Fruit fly (Drosophila melanogaster) whole organism, prepupa: ENCODE measurements around the gene CG14006.
A peak's percentile ranks its signal among the peaks of the same experiment; 100 is the strongest.

Experiments used
- Blimp-1 ChIP-seq: fragments of 200-800 bp; sonication (Bioruptor generic); optimal IDR thresholded peaks from 3 replicates; lab custom pipeline; 2017; ENCODE audit warnings: missing biosample characterization, missing genetic modification characterization, mild to moderate bottlenecking, moderate library complexity, missing genetic modification reagents
- CG10631 ChIP-seq: fragments of 200-800 bp; sonication (Bioruptor generic); optimal IDR thresholded peaks from 2 replicates; lab custom pipeline; 2016; ENCODE audit warnings: missing biosample characterization, missing genetic modification characterization
- CG10669 ChIP-seq: fragments of 200-800 bp; sonication (Bioruptor generic); optimal IDR thresholded peaks from 3 replicates; lab custom pipeline; 2018; ENCODE audit warnings: missing biosample characterization, mild to moderate bottlenecking, missing genetic modification characterization, moderate library complexity
- CG11294 ChIP-seq: fragments of 200-800 bp; sonication (Bioruptor generic); IDR thresholded peaks from 2 replicates; pipeline ENCODE4 v1.3.6; 2022; ENCODE audit warnings: missing biosample characterization, missing genetic modification characterization
- CG11902 ChIP-seq: fragments of 200-800 bp; sonication (Bioruptor generic); optimal IDR thresholded peaks from 3 replicates; lab custom pipeline; 2016; ENCODE audit warnings: missing biosample characterization, missing genetic modification characterization
- CG15336 ChIP-seq: fragments of 200-800 bp; sonication (Bioruptor generic); IDR thresholded peaks from 2 replicates; pipeline ENCODE4 v1.3.6; 2022; ENCODE audit warnings: missing biosample characterization, missing genetic modification characterization
- CG1621 ChIP-seq: fragments of 200-800 bp; sonication (Bioruptor generic); optimal IDR thresholded peaks from 3 replicates; lab custom pipeline; 2018; ENCODE audit warnings: missing biosample characterization, mild to moderate bottlenecking, missing genetic modification characterization
- CG31627 ChIP-seq: fragments of 200-800 bp; sonication (Bioruptor generic); optimal IDR thresholded peaks from 3 replicates; lab custom pipeline; 2016; ENCODE audit warnings: missing biosample characterization, missing genetic modification characterization
- CG32006 ChIP-seq: fragments of 200-800 bp; sonication (Bioruptor generic); optimal IDR thresholded peaks from 3 replicates; lab custom pipeline; 2017; ENCODE audit warnings: missing biosample characterization, mild to moderate bottlenecking, missing genetic modification characterization
- CG34406 ChIP-seq: fragments of 200-800 bp; sonication (Bioruptor generic); optimal IDR thresholded peaks from 3 replicates; lab custom pipeline; 2016; ENCODE audit warnings: missing biosample characterization, missing genetic modification characterization
- CG4318 ChIP-seq: fragments of 200-800 bp; sonication (Bioruptor generic); optimal IDR thresholded peaks from 3 replicates; lab custom pipeline; 2017; ENCODE audit warnings: missing biosample characterization, mild to moderate bottlenecking, missing genetic modification characterization
- CG6163 ChIP-seq: fragments of 200-800 bp; sonication (Bioruptor generic); IDR thresholded peaks from 3 replicates; pipeline ENCODE4 v1.3.6; 2022; ENCODE audit warnings: missing biosample characterization, missing genetic modification characterization
- CG6276 ChIP-seq: fragments of 200-800 bp; sonication (Bioruptor generic); optimal IDR thresholded peaks from 2 replicates; lab custom pipeline; 2017; ENCODE audit warnings: missing biosample characterization, mild to moderate bottlenecking, missing genetic modification characterization
- CG6792 ChIP-seq: fragments of 200-800 bp; sonication (Bioruptor generic); optimal IDR thresholded peaks from 3 replicates; lab custom pipeline; 2016; ENCODE audit warnings: missing biosample characterization, missing genetic modification characterization
- CG6854 ChIP-seq: fragments of 200-800 bp; sonication (Bioruptor generic); optimal IDR thresholded peaks from 2 replicates; lab custom pipeline; 2017; ENCODE audit warnings: missing biosample characterization, mild to moderate bottlenecking, missing genetic modification characterization
- CG7368 ChIP-seq: fragments of 200-800 bp; sonication (Bioruptor generic); optimal IDR thresholded peaks from 3 replicates; lab custom pipeline; 2016; ENCODE audit warnings: missing biosample characterization, missing genetic modification characterization
- CG8119 ChIP-seq: fragments of 200-800 bp; sonication (Bioruptor generic); IDR thresholded peaks from 3 replicates; pipeline ENCODE4 v1.3.6; 2022; ENCODE audit warnings: missing biosample characterization, missing genetic modification characterization
- CG8319 ChIP-seq: fragments of 200-800 bp; sonication (Bioruptor generic); optimal IDR thresholded peaks from 3 replicates; lab custom pipeline; 2016; ENCODE audit warnings: missing biosample characterization, missing genetic modification characterization
- CG9139 ChIP-seq: fragments of 200-800 bp; sonication (Bioruptor generic); optimal IDR thresholded peaks from 3 replicates; lab custom pipeline; 2017; ENCODE audit warnings: missing biosample characterization, mild to moderate bottlenecking, missing genetic modification characterization
- Eip75B ChIP-seq: fragments of 200-800 bp; sonication (Bioruptor generic); optimal IDR thresholded peaks from 3 replicates; lab custom pipeline; 2016; ENCODE audit warnings: missing biosample characterization, missing genetic modification characterization
- Eip78C ChIP-seq: fragments of 200-800 bp; sonication (Bioruptor generic); peaks from one replicate; lab custom pipeline; 2016; ENCODE audit warnings: missing biosample characterization, missing genetic modification characterization
- Ets21C ChIP-seq: fragments of 200-800 bp; sonication (Bioruptor generic); optimal IDR thresholded peaks from 3 replicates; lab custom pipeline; 2016; ENCODE audit warnings: missing biosample characterization, missing genetic modification characterization
- Ets96B ChIP-seq: fragments of 200-800 bp; optimal IDR thresholded peaks from 2 replicates; lab custom pipeline; 2019; ENCODE audit warnings: missing biosample characterization, mild to moderate bottlenecking, missing genetic modification characterization, moderate library complexity
- Gug ChIP-seq: fragments of 200-800 bp; sonication (Bioruptor generic); IDR thresholded peaks from 2 replicates; pipeline ENCODE4 v1.3.6; 2022; ENCODE audit warnings: missing biosample characterization, missing genetic modification characterization
- Hr38 ChIP-seq: sonication (Bioruptor generic); optimal IDR thresholded peaks from 2 replicates; lab custom pipeline; 2016; ENCODE audit warnings: missing biosample characterization, missing genetic modification characterization
- Hr39 ChIP-seq: fragments of 200-800 bp; sonication (Bioruptor generic); optimal IDR thresholded peaks from 2 replicates; lab custom pipeline; 2016; ENCODE audit warnings: missing biosample characterization, missing genetic modification characterization
- Hr4 ChIP-seq: fragments of 200-800 bp; sonication (Bioruptor generic); optimal IDR thresholded peaks from 3 replicates; lab custom pipeline; 2016; ENCODE audit warnings: missing biosample characterization, missing genetic modification characterization
- Met ChIP-seq: fragments of 200-800 bp; sonication (Bioruptor generic); optimal IDR thresholded peaks from 3 replicates; lab custom pipeline; 2016; ENCODE audit warnings: missing biosample characterization, missing genetic modification characterization
- OdsH ChIP-seq: fragments of 200-800 bp; sonication (Bioruptor generic); optimal IDR thresholded peaks from 3 replicates; lab custom pipeline; 2016; ENCODE audit warnings: missing biosample characterization, missing genetic modification characterization
- Smox ChIP-seq: fragments of 200-800 bp; sonication (Bioruptor generic); optimal IDR thresholded peaks from 3 replicates; lab custom pipeline; 2016; ENCODE audit warnings: missing biosample characterization, missing genetic modification characterization
- Sox102F ChIP-seq: fragments of 200-800 bp; sonication (Bioruptor generic); optimal IDR thresholded peaks from 2 replicates; lab custom pipeline; 2016; ENCODE audit warnings: missing biosample characterization, mild to moderate bottlenecking, missing genetic modification characterization
- Sox14 ChIP-seq: fragments of 200-800 bp; sonication (Bioruptor generic); optimal IDR thresholded peaks from 3 replicates; lab custom pipeline; 2016; ENCODE audit warnings: missing biosample characterization, missing genetic modification characterization
- Sox15 ChIP-seq: fragments of 200-800 bp; sonication (Bioruptor generic); optimal IDR thresholded peaks from 3 replicates; lab custom pipeline; 2016; ENCODE audit warnings: missing biosample characterization, missing genetic modification characterization
- achi ChIP-seq: fragments of 200-800 bp; sonication (Bioruptor generic); optimal IDR thresholded peaks from 3 replicates; lab custom pipeline; 2016; ENCODE audit warnings: missing biosample characterization, missing genetic modification characterization
- cyc ChIP-seq: fragments of 200-800 bp; sonication (Bioruptor generic); optimal IDR thresholded peaks from 3 replicates; lab custom pipeline; 2016; ENCODE audit warnings: missing biosample characterization, missing genetic modification characterization
- dac ChIP-seq: fragments of 200-800 bp; sonication (Bioruptor generic); optimal IDR thresholded peaks from 2 replicates; lab custom pipeline; 2017; ENCODE audit warnings: missing biosample characterization, mild to moderate bottlenecking, missing genetic modification characterization
- dsx ChIP-seq: fragments of 200-800 bp; optimal IDR thresholded peaks from 3 replicates; lab custom pipeline; 2019; ENCODE audit warnings: missing biosample characterization, mild to moderate bottlenecking, missing genetic modification characterization, moderate library complexity; ENCODE audit not compliant: poor library complexity, severe bottlenecking
- eg ChIP-seq: fragments of 200-800 bp; sonication (Bioruptor generic); IDR thresholded peaks from 3 replicates; pipeline ENCODE4 v1.3.6; 2022; ENCODE audit warnings: missing biosample characterization, missing genetic modification characterization
- esn ChIP-seq: fragments of 200-800 bp; sonication (Bioruptor generic); optimal IDR thresholded peaks from 2 replicates; lab custom pipeline; 2016; ENCODE audit warnings: missing biosample characterization, mild to moderate bottlenecking, missing genetic modification characterization, moderate library complexity
- fd85E ChIP-seq: fragments of 200-800 bp; sonication (Bioruptor generic); optimal IDR thresholded peaks from 3 replicates; lab custom pipeline; 2016; ENCODE audit warnings: missing biosample characterization, missing genetic modification characterization
- fkh ChIP-seq: fragments of 200-800 bp; sonication (Bioruptor generic); optimal IDR thresholded peaks from 3 replicates; lab custom pipeline; 2017; ENCODE audit warnings: missing biosample characterization, mild to moderate bottlenecking, missing genetic modification characterization, moderate library complexity
- lz ChIP-seq: fragments of 200-800 bp; sonication (Bioruptor generic); optimal IDR thresholded peaks from 3 replicates; lab custom pipeline; 2016; ENCODE audit warnings: missing biosample characterization, missing genetic modification characterization
- net ChIP-seq: fragments of 200-800 bp; sonication (Bioruptor generic); optimal IDR thresholded peaks from 3 replicates; lab custom pipeline; 2016; ENCODE audit warnings: missing biosample characterization, missing genetic modification characterization
- salr ChIP-seq, 2 experiments: fragments of 200-800 bp; sonication (Bioruptor generic); optimal IDR thresholded peaks; 3 replicates each; lab custom pipeline; 2016 to 2018; ENCODE audit warnings: missing biosample characterization in 2 of 2, missing genetic modification characterization in 2 of 2, mild to moderate bottlenecking in 1 of 2
- spab ChIP-seq: fragments of 200-800 bp; sonication (Bioruptor generic); optimal IDR thresholded peaks from 2 replicates; lab custom pipeline; 2017; ENCODE audit warnings: missing biosample characterization, mild to moderate bottlenecking, missing genetic modification characterization, missing genetic modification reagents
- ss ChIP-seq, 2 experiments: fragments of 200-800 bp; sonication (Bioruptor generic); optimal IDR thresholded peaks; 2 replicates in 1 of 2; 3 replicates in 1 of 2; lab custom pipeline; 2017 to 2018; ENCODE audit warnings: mild to moderate bottlenecking in 2 of 2, missing biosample characterization in 2 of 2, missing genetic modification characterization in 2 of 2, moderate library complexity in 1 of 2
- topi ChIP-seq: fragments of 200-800 bp; sonication (Bioruptor generic); optimal IDR thresholded peaks from 3 replicates; lab custom pipeline; 2016; ENCODE audit warnings: missing biosample characterization, missing genetic modification characterization
- vri ChIP-seq: fragments of 200-800 bp; sonication (Bioruptor generic); optimal IDR thresholded peaks from 3 replicates; lab custom pipeline; 2016; ENCODE audit warnings: missing biosample characterization, mild to moderate bottlenecking, missing genetic modification characterization

The CG14006 gene

dm6 chr2L:5728711-5729110 is at the start of gene CG14006:
CG14006 (minus strand) TSS chr2L:5728811.
- TF ChIP-seq CG8319 (GFP tag; lab: Kevin White, UChicago) (no peak), dsx (GFP tag; lab: Kevin White, UChicago) (no peak), Blimp-1 (GFP tag; lab: Kevin White, UChicago) (no peak), ss (GFP tag; optimal IDR thresholded peaks at IDR 0.05; lab: Kevin White, UChicago) (no peak), Sox14 (no peak), CG6163 (GFP tag; lab: Robert Waterston, UW) (no peak), Ets96B (no peak), spab (no peak), eg (GFP tag; lab: Robert Waterston, UW) (no peak), Sox102F (GFP tag; lab: Kevin White, UChicago) (no peak), CG4318 (GFP tag; lab: Kevin White, UChicago) (no peak), CG15336 (GFP tag; lab: Robert Waterston, UW) (no peak), salr (GFP tag; optimal IDR thresholded peaks at IDR 0.05; lab: Kevin White, UChicago) (no peak), Hr38 (no peak), cyc (GFP tag; lab: Kevin White, UChicago) (no peak), fd85E (no peak)

- TF ChIP-seq Sox102F (GFP tag; lab: Kevin White, UChicago), result peak; percentile 2
- no peak for TF ChIP-seq Ets21C (GFP tag; lab: Kevin White, UChicago)
- TF ChIP-seq CG1621, result peak; percentile 6
- no peak for TF ChIP-seq Hr38
- peak; percentile 21 for TF ChIP-seq CG6792 (GFP tag; lab: Kevin White, UChicago)
- no peak for TF ChIP-seq CG7368 (GFP tag; lab: Kevin White, UChicago)
- no peak for TF ChIP-seq CG11294 (GFP tag; lab: Robert Waterston, UW)
- TF ChIP-seq CG10669, result peak; percentile 41
- TF ChIP-seq Ets96B, result peak; percentile 27
- no peak for TF ChIP-seq CG9139 (GFP tag; lab: Kevin White, UChicago)
- TF ChIP-seq Hr4 (GFP tag; lab: Kevin White, UChicago), result peak; percentile 33
- peak; percentile 28 for TF ChIP-seq topi (GFP tag; lab: Kevin White, UChicago)
- TF ChIP-seq Hr39 (GFP tag; lab: Kevin White, UChicago), result peak; percentile 32
- TF ChIP-seq CG11902, result no peak
- TF ChIP-seq Eip78C (GFP tag; lab: Kevin White, UChicago), result peak; percentile 60
- peak; percentile 8 for TF ChIP-seq Met (GFP tag; lab: Kevin White, UChicago)
- TF ChIP-seq CG32006 (GFP tag; lab: Kevin White, UChicago), result no peak
- peak; percentile 32 for TF ChIP-seq esn (GFP tag; lab: Kevin White, UChicago)
- peak; percentile 27 for TF ChIP-seq Eip75B (GFP tag; lab: Kevin White, UChicago)
- TF ChIP-seq ss (GFP tag; optimal IDR thresholded peaks at IDR 0.05; lab: Kevin White, UChicago), result peak in 1 of 2 experiments; percentile 29
- no peak for TF ChIP-seq Blimp-1 (GFP tag; lab: Kevin White, UChicago)
- no peak for TF ChIP-seq Gug
- TF ChIP-seq vri (GFP tag; lab: Kevin White, UChicago), result no peak
- no peak for TF ChIP-seq CG8319 (GFP tag; lab: Kevin White, UChicago)
- peak; percentile 29 for TF ChIP-seq net
- TF ChIP-seq CG31627, result peak; percentile 14
- peak; percentile 37 for TF ChIP-seq cyc (GFP tag; lab: Kevin White, UChicago)
- TF ChIP-seq CG8119 (GFP tag; lab: Robert Waterston, UW), result no peak
- TF ChIP-seq CG10631 (GFP tag; lab: Kevin White, UChicago), result peak; percentile 2
- peak; percentile 7 for TF ChIP-seq lz
- no peak for TF ChIP-seq CG34406 (GFP tag; lab: Kevin White, UChicago)
- TF ChIP-seq Sox15, result no peak
- TF ChIP-seq fkh (GFP tag; lab: Kevin White, UChicago), result no peak
- TF ChIP-seq OdsH (GFP tag; lab: Kevin White, UChicago), result peak; percentile 23
- TF ChIP-seq dac, result no peak
- TF ChIP-seq CG6276 (GFP tag; lab: Kevin White, UChicago), result no peak
- TF ChIP-seq CG4318 (GFP tag; lab: Kevin White, UChicago), result no peak
- peak; percentile 41 for TF ChIP-seq achi (GFP tag; lab: Kevin White, UChicago)
- TF ChIP-seq salr (GFP tag; optimal IDR thresholded peaks at IDR 0.05; lab: Kevin White, UChicago), result peak in 1 of 2 experiments; percentile 21
- no peak for TF ChIP-seq CG6163 (GFP tag; lab: Robert Waterston, UW)
- peak; percentile 12 for TF ChIP-seq spab
- TF ChIP-seq dsx (GFP tag; lab: Kevin White, UChicago), result peak; percentile 15
- TF ChIP-seq CG6854 (GFP tag; lab: Kevin White, UChicago), result no peak
- peak; percentile 23 for TF ChIP-seq Sox14
- no peak for TF ChIP-seq Smox (GFP tag; lab: Kevin White, UChicago)
- TF ChIP-seq CG15336 (GFP tag; lab: Robert Waterston, UW), result no peak; the same call in 1 of the 2 replicates
Measured at dm6 chr2L:5778157-5778556, 49.5 kb upstream of the CG14006 start.
